Worm (Caenorhabditis elegans): ENCODE results near the gene nkat-3.

nkat-3 gene

DNA sequence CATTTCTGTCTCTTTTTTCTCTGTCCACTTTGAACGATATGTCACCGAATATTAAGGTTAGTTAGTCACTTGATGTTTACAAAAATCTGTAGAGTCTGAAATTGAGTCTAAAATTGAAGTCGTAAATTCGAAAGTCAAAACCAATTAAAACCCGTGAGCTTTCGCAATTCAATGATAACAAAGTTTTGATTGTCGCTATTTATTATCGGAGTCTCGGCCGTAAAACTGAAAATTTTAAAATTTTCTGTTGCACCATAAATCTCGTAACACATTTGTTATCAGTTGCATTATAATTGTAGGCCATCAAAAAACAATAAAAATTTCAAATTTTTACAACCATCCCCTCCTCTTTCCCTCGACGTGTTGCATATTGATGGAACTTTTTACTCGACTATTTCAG, 33.0 kb upstream of the nkat-3 start:
- no peak for TF ChIP-seq che-1 (tag; optimal IDR thresholded peaks at IDR 0.05)
- TF ChIP-seq mec-3 (tag; optimal IDR thresholded peaks at IDR 0.05; ENCODE audit: borderline replicate concordance) = no peak
- TF ChIP-seq pha-4 (tag; optimal IDR thresholded peaks at IDR 0.05) = no peak
- no peak for TF ChIP-seq K02D7.2 (tag; optimal IDR thresholded peaks at IDR 0.05)
- no peak for TF ChIP-seq tbx-7 (tag; optimal IDR thresholded peaks at IDR 0.05)
- TF ChIP-seq ama-1 (optimal IDR thresholded peaks at IDR 0.05) = no peak
- TF ChIP-seq nhr-232 (tag; optimal IDR thresholded peaks at IDR 0.05) = no peak
- TF ChIP-seq ceh-24 (tag; optimal IDR thresholded peaks at IDR 0.05) = no peak
- TF ChIP-seq ceh-31 (tag; optimal IDR thresholded peaks at IDR 0.05) = no peak
- no peak for TF ChIP-seq rnt-1 (tag; optimal IDR thresholded peaks at IDR 0.05)
- no peak for TF ChIP-seq hlh-15 (tag; optimal IDR thresholded peaks at IDR 0.05)
- TF ChIP-seq ceh-48 (tag; optimal IDR thresholded peaks at IDR 0.05) = no peak
- TF ChIP-seq fkh-10 (GFP tag; optimal IDR thresholded peaks at IDR 0.05) = no peak
- TF ChIP-seq sdc-2 (tag; optimal IDR thresholded peaks at IDR 0.05) = no peak

DNA sequence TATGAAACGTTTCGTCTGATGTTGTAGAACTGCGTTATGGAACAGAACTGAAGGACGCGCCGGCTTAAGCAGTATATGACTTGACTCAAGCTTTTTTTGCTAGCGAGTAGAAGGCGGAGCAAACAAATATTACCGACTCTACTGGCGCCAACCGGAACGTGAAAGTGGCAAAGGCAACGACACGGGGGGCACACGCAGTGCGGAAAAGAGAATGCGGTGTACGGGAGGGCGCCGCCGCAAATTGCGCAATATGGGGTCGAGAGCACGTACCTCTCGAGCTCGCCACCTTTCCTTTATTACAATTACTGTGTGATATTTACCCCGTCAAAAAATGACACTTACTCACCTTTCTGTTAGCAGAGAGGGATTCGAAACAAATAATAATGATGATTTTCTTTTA, 26.3 kb upstream of the nkat-3 start, which contains the start of gene pqn-36:
TSS of gene pqn-36 (minus strand) at position 268 of the 400 bp plus-strand sequence.
- TF ChIP-seq ceh-34 (tag; optimal IDR thresholded peaks at IDR 0.05) (no peak), elt-2 (tag; optimal IDR thresholded peaks at IDR 0.05) (no peak), fkh-10 (GFP tag; optimal IDR thresholded peaks at IDR 0.05) (no peak), gmeb-2 (tag; optimal IDR thresholded peaks at IDR 0.05) (no peak), ceh-48 (tag; optimal IDR thresholded peaks at IDR 0.05) (no peak), dve-1 (tag; optimal IDR thresholded peaks at IDR 0.05) (no peak), madf-2 (tag; optimal IDR thresholded peaks at IDR 0.05) (no peak), hlh-30 (tag; optimal IDR thresholded peaks at IDR 0.05; ENCODE audit: insufficient read depth) (no peak), tbx-2 (tag; optimal IDR thresholded peaks at IDR 0.05) (no peak), pax-1 (tag; optimal IDR thresholded peaks at IDR 0.05) (no peak), pha-4 (tag; optimal IDR thresholded peaks at IDR 0.05) (no peak), ceh-24 (tag; optimal IDR thresholded peaks at IDR 0.05) (no peak), pros-1 (tag; optimal IDR thresholded peaks at IDR 0.05) (no peak)

DNA sequence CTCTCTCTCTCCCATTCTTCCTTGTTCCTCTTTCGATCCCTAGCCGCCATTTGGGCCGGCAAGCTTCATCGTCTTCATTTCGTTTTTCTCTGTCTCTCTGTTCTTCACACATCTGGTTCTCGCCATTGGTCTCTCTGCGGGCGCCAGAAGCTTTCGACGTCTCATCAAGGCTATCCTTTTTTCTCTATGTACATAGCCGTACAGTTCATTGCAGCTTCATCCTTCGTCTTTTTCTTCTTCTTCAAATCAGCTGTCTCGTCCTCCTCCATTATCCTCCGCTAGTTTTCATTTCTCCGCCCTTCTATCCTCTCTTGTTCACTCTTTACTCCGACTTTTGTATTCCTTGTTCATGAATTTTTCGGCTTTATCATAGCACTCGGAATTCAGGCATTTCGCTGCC, 20.9 kb upstream of the nkat-3 start, which contains the start of gene F39D8.3:
TSS of gene F39D8.3 (plus strand) at position 301 of the 400 bp plus-strand sequence.
- TF ChIP-seq ceh-30 (tag; optimal IDR thresholded peaks at IDR 0.05) (no peak), C38D4.7 (GFP tag; optimal IDR thresholded peaks at IDR 0.05) (no peak), unc-86 (tag; optimal IDR thresholded peaks at IDR 0.05) (no peak), sdc-2 (tag; optimal IDR thresholded peaks at IDR 0.05) (no peak), ztf-16 (tag; optimal IDR thresholded peaks at IDR 0.05) (no peak), unc-3 (GFP tag; conservative IDR thresholded peaks at IDR 0.05) (no peak), unc-3 (tag; optimal IDR thresholded peaks at IDR 0.05) (no peak), ceh-9 (tag; optimal IDR thresholded peaks at IDR 0.05) (no peak), sox-2 (GFP tag; IDR thresholded peaks at IDR 0.05) (no peak), pax-1 (tag; optimal IDR thresholded peaks at IDR 0.05) (no peak), dmd-4 (tag; optimal IDR thresholded peaks at IDR 0.05; ENCODE audit: borderline replicate concordance) (no peak), ceh-31 (tag; optimal IDR thresholded peaks at IDR 0.05) (no peak), lin-11 (tag; optimal IDR thresholded peaks at IDR 0.05) (no peak), F13H6.1 (tag; optimal IDR thresholded peaks at IDR 0.05) (no peak), elt-2 (tag; optimal IDR thresholded peaks at IDR 0.05) (no peak), Y22D7AL.16 (tag; optimal IDR thresholded peaks at IDR 0.05) (no peak), K09A11.1 (tag; optimal IDR thresholded peaks at IDR 0.05; ENCODE audit: insufficient read depth) (no peak)

DNA sequence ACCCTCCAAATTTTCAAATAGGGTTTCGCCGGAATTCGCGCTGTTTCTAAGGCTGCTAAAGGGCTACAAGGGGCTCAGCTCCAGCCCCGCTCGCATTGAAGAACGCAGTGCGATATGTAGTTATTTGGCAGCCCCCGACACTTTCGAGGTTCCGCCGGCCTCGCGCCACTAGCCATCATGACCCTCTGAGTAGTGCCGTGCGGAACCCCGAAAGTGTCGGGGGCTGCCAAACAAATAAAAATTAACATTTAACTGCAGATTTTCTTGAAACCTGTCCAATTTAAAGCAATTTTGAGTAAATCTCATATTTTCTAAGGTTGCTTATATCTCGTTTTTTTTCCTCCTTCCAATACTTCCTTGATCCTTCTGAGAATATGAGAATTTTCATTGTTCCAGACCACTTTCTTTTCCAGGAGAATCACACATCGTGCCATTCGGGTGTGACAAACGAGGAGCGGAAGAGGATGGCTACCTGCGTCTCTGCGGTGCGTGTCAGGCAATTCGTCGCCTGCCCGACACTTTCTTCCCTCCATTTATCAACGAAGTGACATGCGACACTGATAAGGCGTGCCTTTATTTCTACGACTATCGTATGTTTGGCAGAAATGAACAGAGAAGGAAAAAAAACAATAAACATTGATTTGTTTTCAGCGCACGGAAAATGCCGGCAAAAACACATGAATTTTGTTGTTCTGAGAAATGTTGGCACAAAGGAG, 17.7 kb upstream of the nkat-3 start:
- TF ChIP-seq sox-4 (tag; optimal IDR thresholded peaks at IDR 0.05) (no peak), Y22D7AL.16 (tag; optimal IDR thresholded peaks at IDR 0.05) (no peak), elt-2 (tag; optimal IDR thresholded peaks at IDR 0.05) (peak; percentile 86), ceh-48 (tag; optimal IDR thresholded peaks at IDR 0.05) (no peak)
